Worm (Caenorhabditis elegans) whole organism, midembryonic: Measurements from ENCODE around the gene D1054.1.

Experiments used
- T22C8.4 ChIP-seq: fragments of 200-800 bp; sonication (Bioruptor generic); IDR thresholded peaks from 2 replicates; pipeline ENCODE4 v1.3.6; 2022; ENCODE audit warnings: missing genetic modification characterization, missing compliant biosample characterization
- cog-1 ChIP-seq: sonication (generic microtip); optimal IDR thresholded peaks from 2 replicates; lab custom pipeline; 2016; ENCODE audit warnings: missing genetic modification characterization, missing compliant biosample characterization
- flt-1 ChIP-seq: fragments of 200-800 bp; sonication (Bioruptor generic); IDR thresholded peaks from 2 replicates; pipeline ENCODE4 v1.3.6; 2022; ENCODE audit warnings: missing genetic modification characterization, missing compliant biosample characterization
- klf-2 ChIP-seq: fragments of 200-800 bp; sonication (Bioruptor generic); conservative IDR thresholded peaks from 2 replicates; pipeline ENCODE4 v1.3.6; 2022; ENCODE audit warnings: missing genetic modification reagents, missing genetic modification characterization, missing compliant biosample characterization
- med-1 ChIP-seq: sonication (generic microtip); optimal IDR thresholded peaks from 2 replicates; lab custom pipeline; 2017; ENCODE audit warnings: missing genetic modification characterization, mild to moderate bottlenecking, missing compliant biosample characterization, antibody characterized with exemption, missing genetic modification reagents; ENCODE audit not compliant: insufficient read depth
- ref-1 ChIP-seq: fragments of 200-800 bp; sonication (Bioruptor generic); conservative IDR thresholded peaks from 2 replicates; pipeline ENCODE4 v1.3.6; 2022; ENCODE audit warnings: missing genetic modification reagents, missing genetic modification characterization, missing compliant biosample characterization
- tab-1 ChIP-seq: fragments of 200-800 bp; sonication (Bioruptor generic); IDR thresholded peaks from 2 replicates; pipeline ENCODE4 v1.3.6; 2022; ENCODE audit warnings: missing genetic modification characterization, missing compliant biosample characterization
- ztf-23 ChIP-seq: fragments of 200-800 bp; sonication (Bioruptor generic); IDR thresholded peaks from 2 replicates; pipeline ENCODE4 v1.3.6; 2022; ENCODE audit warnings: missing genetic modification reagents, missing genetic modification characterization, missing compliant biosample characterization
- ztf-29 ChIP-seq: fragments of 200-800 bp; sonication (Bioruptor generic); IDR thresholded peaks from 2 replicates; pipeline ENCODE4 v1.3.6; 2022; ENCODE audit warnings: missing genetic modification reagents, missing genetic modification characterization, missing compliant biosample characterization

D1054.1 gene

DNA sequence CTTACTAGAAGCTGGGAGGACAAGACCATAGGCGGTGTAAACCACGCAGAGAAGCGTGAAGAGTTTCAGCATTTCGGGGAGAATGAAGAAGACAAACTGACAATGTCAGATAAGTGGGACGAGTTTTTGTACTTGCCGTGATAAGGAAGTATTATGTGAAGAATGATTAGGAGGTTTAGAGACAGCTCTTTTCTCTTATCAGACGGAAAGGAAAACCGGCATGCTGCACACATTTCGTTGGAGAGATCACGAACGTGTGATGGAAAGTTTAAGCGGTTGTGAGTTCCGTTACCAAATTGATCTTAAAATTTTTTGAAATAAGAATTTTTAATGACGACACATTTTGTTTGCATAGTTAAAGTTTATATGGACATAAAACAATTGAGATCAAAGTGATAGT is 19.4 kb downstream of the D1054.1 start, which contains the start of gene F28H7.3:
Gene F28H7.3 (minus strand): TSS at position 159 of the 400 bp plus-strand sequence.
- no peak for TF ChIP-seq T22C8.4
- TF ChIP-seq ztf-23 (GFP tag; lab: Robert Waterston, UW), result no peak

DNA sequence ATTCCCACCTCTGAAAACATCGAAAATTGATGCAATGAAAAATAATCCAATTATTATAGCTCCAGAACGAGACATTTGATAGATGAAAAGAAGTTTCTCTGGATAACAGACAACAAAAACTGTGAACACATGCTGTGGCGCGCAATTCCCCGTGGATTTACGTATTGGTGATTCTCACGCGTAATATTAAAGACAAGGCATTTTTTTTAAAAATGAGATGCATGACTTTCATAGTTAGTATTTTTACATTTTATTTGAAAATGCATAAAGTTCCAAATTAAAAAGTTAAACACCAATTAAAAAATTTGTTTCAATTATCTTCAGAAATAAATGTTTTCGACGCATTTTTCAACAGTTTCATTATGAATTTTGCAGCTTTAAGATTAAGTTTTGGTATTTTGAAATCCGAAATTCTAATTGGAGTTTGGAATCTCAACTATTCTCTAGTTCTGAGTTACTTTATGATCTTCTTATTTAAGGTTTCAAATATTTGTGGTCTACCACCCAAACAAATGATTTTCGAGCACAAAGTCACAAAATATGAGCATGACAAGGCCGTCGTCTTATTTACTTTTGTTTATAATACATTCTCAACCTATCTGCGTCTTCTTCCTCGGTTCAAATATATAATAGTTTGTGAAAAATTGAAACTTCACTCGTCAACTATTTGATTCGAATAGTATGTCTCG is 22.6 kb downstream of the D1054.1 start, which contains the start of the genes selt-1.2 and F28H7.2:
Gene selt-1.2 (minus strand): TSS at position 101 of the 689 bp plus-strand sequence.
Gene F28H7.2 (plus strand): TSS at position 639 of the 689 bp plus-strand sequence.
- TF ChIP-seq med-1 (GFP tag; lab: Kevin White, UChicago) (no peak), cog-1 (tag; lab: Kevin White, UChicago) (no peak), klf-2 (no peak), ztf-23 (GFP tag; lab: Robert Waterston, UW) (no peak), ref-1 (GFP tag; lab: Robert Waterston, UW) (no peak), flt-1 (GFP tag; lab: Robert Waterston, UW) (no peak), tab-1 (GFP tag; lab: Robert Waterston, UW) (no peak), T22C8.4 (no peak), ztf-29 (GFP tag; lab: Robert Waterston, UW) (no peak)

DNA sequence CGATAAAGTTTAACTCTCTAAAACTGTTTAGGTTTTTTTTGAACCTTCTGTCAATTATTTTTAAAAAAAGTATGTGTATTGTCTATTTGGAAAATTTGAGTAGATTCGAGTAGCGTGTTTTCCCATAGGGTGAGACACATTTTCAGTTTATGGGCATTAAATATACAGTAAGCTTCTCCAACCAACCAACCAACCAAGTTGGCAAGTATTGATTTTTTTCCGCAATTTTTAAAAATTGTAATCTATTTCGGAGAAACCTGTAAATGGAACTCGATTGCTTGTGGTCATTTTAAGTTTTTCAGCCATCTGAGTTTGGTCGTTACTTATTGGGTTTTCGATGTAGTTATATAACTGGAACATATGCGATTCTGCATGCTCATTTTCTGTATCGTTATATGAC is 25.0 kb downstream of the D1054.1 start, which contains the start of gene srj-21:
Gene srj-21 (plus strand): TSS at position 301 of the 400 bp plus-strand sequence.
- TF ChIP-seq med-1 (GFP tag; lab: Kevin White, UChicago) (no peak), T22C8.4 (no peak)

DNA sequence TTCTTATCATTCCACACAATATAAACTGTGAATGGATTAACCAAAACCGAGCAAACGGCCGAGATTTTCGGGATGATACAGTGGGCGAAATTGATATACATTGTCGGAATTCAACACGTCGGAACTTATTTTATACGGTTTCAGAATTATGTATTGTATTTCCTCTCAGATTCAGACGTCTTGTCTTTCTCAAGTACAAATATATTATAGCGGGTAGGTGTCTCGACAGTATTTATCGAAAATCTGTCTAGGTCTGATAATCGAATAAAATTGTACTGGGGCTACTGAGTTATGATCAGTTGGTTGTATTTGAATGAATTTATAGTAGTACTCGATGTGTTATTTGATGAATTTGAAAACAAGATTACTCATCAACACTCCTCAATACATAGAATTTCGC is 26.4 kb downstream of the D1054.1 start, which contains the start of gene srj-22:
Gene srj-22 (minus strand): TSS at position 101 of the 400 bp plus-strand sequence.
- TF ChIP-seq cog-1 (tag; lab: Kevin White, UChicago) (no peak), flt-1 (GFP tag; lab: Robert Waterston, UW) (no peak), ref-1 (GFP tag; lab: Robert Waterston, UW) (no peak), med-1 (GFP tag; lab: Kevin White, UChicago) (no peak), klf-2 (no peak), tab-1 (GFP tag; lab: Robert Waterston, UW) (no peak), T22C8.4 (no peak), ztf-29 (GFP tag; lab: Robert Waterston, UW) (no peak), ztf-23 (GFP tag; lab: Robert Waterston, UW) (no peak)

DNA sequence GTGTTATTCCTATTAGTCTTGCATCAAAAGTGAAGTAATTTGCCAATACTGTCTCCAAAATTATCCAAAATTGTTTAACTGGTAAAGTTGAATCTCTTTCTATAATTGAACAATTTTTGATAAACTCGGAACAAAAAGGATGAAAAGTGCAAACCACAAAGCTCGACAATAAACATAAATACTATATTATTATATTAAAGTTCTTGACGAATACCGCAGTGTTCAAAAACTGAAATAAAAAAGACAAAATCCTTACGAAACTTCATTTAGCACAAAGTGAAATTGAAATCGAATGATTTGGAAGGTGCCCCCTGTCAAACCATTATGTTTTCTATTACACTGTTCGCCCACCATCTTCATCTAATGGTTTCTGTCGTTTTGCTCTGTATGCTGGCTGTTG is 28.7 kb downstream of the D1054.1 start, which contains the start of gene ZC302.3:
Gene ZC302.3 (minus strand): TSS at position 101 of the 400 bp plus-strand sequence.
- TF ChIP-seq ztf-29 (GFP tag; lab: Robert Waterston, UW), result no peak
- TF ChIP-seq T22C8.4, result no peak
- TF ChIP-seq flt-1 (GFP tag; lab: Robert Waterston, UW), result no peak
- TF ChIP-seq ref-1 (GFP tag; lab: Robert Waterston, UW), result no peak
- no peak for TF ChIP-seq ztf-23 (GFP tag; lab: Robert Waterston, UW)
- no peak for TF ChIP-seq med-1 (GFP tag; lab: Kevin White, UChicago)
- TF ChIP-seq cog-1 (tag; lab: Kevin White, UChicago), result no peak
- no peak for TF ChIP-seq klf-2
- TF ChIP-seq tab-1 (GFP tag; lab: Robert Waterston, UW), result no peak

DNA sequence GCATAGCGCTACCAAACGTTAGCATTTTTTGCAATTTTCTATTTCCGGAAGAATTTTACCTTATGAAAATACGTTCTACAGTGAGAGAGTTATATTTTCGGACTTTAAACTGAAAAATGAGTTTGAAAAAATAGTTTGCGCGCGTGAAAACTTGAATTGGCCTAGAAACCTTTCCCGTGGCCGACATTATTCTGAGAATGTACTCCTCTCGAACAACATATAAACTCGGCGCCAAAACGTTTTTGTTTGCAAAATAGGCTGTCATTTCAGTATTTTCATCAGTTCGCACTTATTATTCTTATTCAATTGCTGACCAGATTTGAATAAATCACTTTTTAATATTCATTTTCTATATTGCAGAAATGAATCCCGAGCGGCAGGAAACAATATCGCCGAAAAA is 33.3 kb downstream of the D1054.1 start, which contains the start of the genes mre-11 and wdr-5.3:
Gene mre-11 (minus strand): TSS at position 113 of the 400 bp plus-strand sequence.
Gene wdr-5.3 (plus strand): TSS at position 361 of the 400 bp plus-strand sequence.
- no peak for TF ChIP-seq ref-1 (GFP tag; lab: Robert Waterston, UW)
- no peak for TF ChIP-seq med-1 (GFP tag; lab: Kevin White, UChicago)
- no peak for TF ChIP-seq tab-1 (GFP tag; lab: Robert Waterston, UW)
- no peak for TF ChIP-seq flt-1 (GFP tag; lab: Robert Waterston, UW)
- no peak for TF ChIP-seq cog-1 (tag; lab: Kevin White, UChicago)
- TF ChIP-seq T22C8.4, result no peak
- no peak for TF ChIP-seq ztf-29 (GFP tag; lab: Robert Waterston, UW)
- no peak for TF ChIP-seq ztf-23 (GFP tag; lab: Robert Waterston, UW)
- TF ChIP-seq klf-2, result no peak

DNA sequence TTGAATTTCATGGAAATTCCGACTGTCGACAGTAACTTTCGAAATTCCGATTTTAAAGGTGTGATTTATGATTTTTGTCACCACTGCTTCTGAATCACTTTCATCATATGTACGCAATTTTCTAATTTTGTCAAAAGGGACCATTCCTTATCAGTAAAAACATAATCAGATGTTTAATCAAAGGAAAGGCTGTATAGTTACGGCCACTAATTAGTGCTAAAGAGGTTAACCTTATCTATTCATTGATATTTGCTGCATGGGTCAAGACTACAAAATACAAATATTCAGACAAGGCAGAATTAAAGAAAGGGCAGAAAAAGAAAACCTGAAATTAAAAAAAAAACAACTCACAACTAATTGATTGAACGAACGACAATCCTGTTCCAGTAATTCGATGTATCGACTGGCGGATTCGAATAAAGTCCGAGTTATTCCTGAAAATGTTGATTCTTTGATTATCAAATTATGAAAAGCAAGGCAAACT is 38.0 kb downstream of the D1054.1 start, which contains the start of gene T28B11.1:
Gene T28B11.1 (minus strand): TSS at position 434 of the 484 bp plus-strand sequence.
- TF ChIP-seq tab-1 (GFP tag; lab: Robert Waterston, UW) (no peak), ztf-23 (GFP tag; lab: Robert Waterston, UW) (no peak), flt-1 (GFP tag; lab: Robert Waterston, UW) (no peak), klf-2 (no peak), ref-1 (GFP tag; lab: Robert Waterston, UW) (no peak), ztf-29 (GFP tag; lab: Robert Waterston, UW) (no peak), cog-1 (tag; lab: Kevin White, UChicago) (no peak), med-1 (GFP tag; lab: Kevin White, UChicago) (no peak)

DNA sequence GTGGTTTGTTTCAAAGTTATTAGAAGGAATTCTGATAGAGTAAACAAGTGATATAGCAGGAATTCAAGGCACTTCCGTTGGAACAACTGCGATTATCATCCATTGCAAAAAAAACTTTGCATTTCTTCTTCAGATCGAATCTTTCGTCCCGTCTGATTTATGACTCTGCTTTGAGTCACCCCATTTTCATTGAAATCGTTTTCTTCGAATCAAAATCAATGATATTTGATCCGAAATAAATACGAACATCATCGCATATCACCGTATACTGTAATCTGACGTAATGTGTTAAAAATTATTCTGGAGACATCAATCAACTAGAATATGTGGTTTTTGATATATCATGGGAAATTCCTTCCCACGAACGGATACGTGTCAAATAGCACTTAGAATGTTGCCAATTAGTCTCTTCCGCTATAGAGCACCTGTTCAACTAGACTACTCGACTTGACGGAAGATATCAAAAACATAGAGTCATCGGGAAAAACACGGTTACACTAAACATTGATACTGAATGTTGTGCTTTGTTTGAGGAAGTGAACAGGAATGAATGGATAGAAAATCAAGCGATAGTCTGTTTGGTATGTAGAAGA is 39.1 kb downstream of the D1054.1 start:
- TF ChIP-seq cog-1 (tag; lab: Kevin White, UChicago), result no peak

DNA sequence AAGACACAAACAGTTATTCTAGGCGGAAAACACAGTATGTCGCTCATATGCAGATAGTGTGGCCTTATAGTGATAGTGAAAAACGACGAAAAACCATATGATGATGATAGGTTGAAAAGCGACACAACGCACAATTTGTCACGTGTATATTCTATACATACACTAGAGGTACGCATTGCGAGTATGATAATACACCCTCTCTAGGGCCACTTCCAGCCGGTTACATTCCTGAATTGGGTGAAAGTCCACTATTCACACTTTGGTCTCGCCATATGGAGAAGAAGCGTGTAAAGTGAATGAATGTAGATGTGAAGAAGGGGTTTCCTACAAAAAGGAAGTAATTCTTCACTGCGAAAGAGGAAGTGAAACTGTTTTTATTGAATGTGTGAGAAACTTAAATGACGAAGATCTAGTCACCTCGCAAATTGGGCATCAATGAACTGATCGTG is 40.5 kb downstream of the D1054.1 start:
- TF ChIP-seq ref-1 (GFP tag; lab: Robert Waterston, UW) (no peak), flt-1 (GFP tag; lab: Robert Waterston, UW) (no peak), cog-1 (tag; lab: Kevin White, UChicago) (no peak), ztf-23 (GFP tag; lab: Robert Waterston, UW) (no peak), med-1 (GFP tag; lab: Kevin White, UChicago) (no peak), tab-1 (GFP tag; lab: Robert Waterston, UW) (no peak), ztf-29 (GFP tag; lab: Robert Waterston, UW) (no peak), klf-2 (no peak), T22C8.4 (no peak)
